Fruit fly (Drosophila melanogaster) whole organism, embryonic: ENCODE data around the gene trus.

Source experiments
- ATbp ChIP-seq: fragments of 200-800 bp; sonication (Bioruptor generic); optimal IDR thresholded peaks from 2 replicates; lab custom pipeline; 2017; ENCODE audit warnings: missing biosample characterization, mild to moderate bottlenecking, missing genetic modification characterization, missing genetic modification reagents
- Abd-B ChIP-seq: fragments of 200-800 bp; sonication (Bioruptor generic); optimal IDR thresholded peaks from 2 replicates; lab custom pipeline; 2018; ENCODE audit warnings: missing biosample characterization, mild to moderate bottlenecking, missing genetic modification characterization, moderate library complexity
- CG10209 ChIP-seq: fragments of 200-800 bp; sonication (Bioruptor generic); optimal IDR thresholded peaks from 3 replicates; lab custom pipeline; 2017; ENCODE audit warnings: missing biosample characterization, mild to moderate bottlenecking, missing genetic modification characterization, missing genetic modification reagents
- CG11093 ChIP-seq: fragments of 200-800 bp; sonication (Bioruptor generic); IDR thresholded peaks from 3 replicates; pipeline ENCODE4 v1.3.6; 2022; ENCODE audit warnings: missing biosample characterization, missing genetic modification characterization
- CG11723 ChIP-seq: fragments of 200-800 bp; sonication (Bioruptor generic); optimal IDR thresholded peaks from 2 replicates; lab custom pipeline; 2017; ENCODE audit warnings: missing biosample characterization, mild to moderate bottlenecking, missing genetic modification characterization
- CG13287 ChIP-seq: fragments of 200-800 bp; sonication (Bioruptor generic); IDR thresholded peaks from 2 replicates; pipeline ENCODE4 v1.3.6; 2022; ENCODE audit warnings: missing biosample characterization, missing genetic modification characterization; ENCODE audit not compliant: partially characterized antibody
- CG15601 ChIP-seq: fragments of 200-800 bp; sonication (Bioruptor generic); optimal IDR thresholded peaks from 3 replicates; lab custom pipeline; 2019; ENCODE audit warnings: missing biosample characterization, mild to moderate bottlenecking, missing genetic modification characterization, moderate library complexity
- CG17568 ChIP-seq: fragments of 200-800 bp; sonication (Bioruptor generic); optimal IDR thresholded peaks from 2 replicates; lab custom pipeline; 2018; ENCODE audit warnings: missing biosample characterization, mild to moderate bottlenecking, missing genetic modification characterization, moderate library complexity
- CG18764 ChIP-seq: fragments of 200-800 bp; sonication (Bioruptor generic); optimal IDR thresholded peaks from 3 replicates; lab custom pipeline; 2016; ENCODE audit warnings: missing biosample characterization, missing genetic modification characterization
- CG2120 ChIP-seq: fragments of 200-800 bp; sonication (Bioruptor generic); optimal IDR thresholded peaks from 3 replicates; lab custom pipeline; 2016; ENCODE audit warnings: missing biosample characterization, missing genetic modification characterization
- CG2129 ChIP-seq: fragments of 200-800 bp; sonication (Bioruptor generic); IDR thresholded peaks from 2 replicates; pipeline ENCODE4 v1.3.6; 2022; ENCODE audit warnings: missing biosample characterization, missing genetic modification characterization; ENCODE audit not compliant: partially characterized antibody
- CG2202 ChIP-seq: fragments of 200-800 bp; sonication (Bioruptor generic); optimal IDR thresholded peaks from 2 replicates; lab custom pipeline; 2018; ENCODE audit warnings: missing biosample characterization, mild to moderate bottlenecking, missing genetic modification characterization
- CG2712 ChIP-seq: fragments of 200-800 bp; optimal IDR thresholded peaks from 3 replicates; lab custom pipeline; 2019; ENCODE audit warnings: missing biosample characterization, mild to moderate bottlenecking, missing genetic modification characterization, moderate library complexity
- CG3065 ChIP-seq: fragments of 200-800 bp; sonication (Bioruptor generic); optimal IDR thresholded peaks from 2 replicates; lab custom pipeline; 2016; ENCODE audit warnings: missing biosample characterization, missing genetic modification characterization
- CG3995 ChIP-seq: fragments of 200-800 bp; sonication (Bioruptor generic); optimal IDR thresholded peaks from 3 replicates; lab custom pipeline; 2016; ENCODE audit warnings: missing biosample characterization, missing genetic modification characterization
- CG4854 ChIP-seq: fragments of 200-800 bp; sonication (Bioruptor generic); optimal IDR thresholded peaks from 2 replicates; lab custom pipeline; 2016; ENCODE audit warnings: missing biosample characterization, missing genetic modification characterization, inconsistent platforms
- CG7556 ChIP-seq: fragments of 200-800 bp; sonication (Bioruptor generic); optimal IDR thresholded peaks from 2 replicates; lab custom pipeline; 2017; ENCODE audit warnings: missing biosample characterization, mild to moderate bottlenecking, missing genetic modification characterization
- D19A ChIP-seq: fragments of 200-800 bp; optimal IDR thresholded peaks from 3 replicates; lab custom pipeline; 2019; ENCODE audit warnings: missing biosample characterization, mild to moderate bottlenecking, missing genetic modification characterization, moderate library complexity
- Dek ChIP-seq: fragments of 200-800 bp; sonication (Bioruptor generic); optimal IDR thresholded peaks from 3 replicates; lab custom pipeline; 2019; ENCODE audit warnings: missing biosample characterization, mild to moderate bottlenecking, missing genetic modification characterization, moderate library complexity
- Dip3 ChIP-seq: fragments of 200-800 bp; sonication (Bioruptor generic); optimal IDR thresholded peaks from 3 replicates; lab custom pipeline; 2016; ENCODE audit warnings: missing biosample characterization, missing genetic modification characterization
- Dref ChIP-seq: fragments of 200-800 bp; sonication (Bioruptor generic); IDR thresholded peaks from 2 replicates; pipeline ENCODE4 v1.3.6; 2022; ENCODE audit warnings: missing biosample characterization, missing genetic modification characterization
- HmgD ChIP-seq: fragments of 200-800 bp; sonication (Bioruptor generic); optimal IDR thresholded peaks from 3 replicates; lab custom pipeline; 2016; ENCODE audit warnings: missing biosample characterization, missing genetic modification characterization
- Hr39 ChIP-seq: fragments of >200 bp; optimal IDR thresholded peaks from 2 replicates; lab custom pipeline; 2017
- Hsf ChIP-seq: fragments of 200-800 bp; sonication (Bioruptor generic); optimal IDR thresholded peaks from 3 replicates; lab custom pipeline; 2016; ENCODE audit warnings: missing biosample characterization, missing genetic modification characterization
- MESR4 ChIP-seq: fragments of 200-800 bp; sonication (Bioruptor generic); optimal IDR thresholded peaks from 2 replicates; lab custom pipeline; 2018; ENCODE audit warnings: missing biosample characterization, mild to moderate bottlenecking, missing genetic modification characterization, moderate library complexity
- Med ChIP-seq: fragments of 200-800 bp; sonication (Bioruptor generic); peaks from one replicate; lab custom pipeline; 2016; ENCODE audit warnings: missing biosample characterization, missing genetic modification characterization, mild to moderate bottlenecking, inconsistent platforms, moderate library complexity
- Neu2 ChIP-seq: fragments of 200-800 bp; sonication (Bioruptor generic); optimal IDR thresholded peaks from 3 replicates; lab custom pipeline; 2016; ENCODE audit warnings: missing biosample characterization, missing genetic modification characterization, borderline replicate concordance
- Nf-YB ChIP-seq: fragments of 200-800 bp; sonication (Bioruptor generic); optimal IDR thresholded peaks from 3 replicates; lab custom pipeline; 2019; ENCODE audit warnings: missing biosample characterization, mild to moderate bottlenecking, missing genetic modification characterization, moderate library complexity
- Optix ChIP-seq: fragments of 200-800 bp; sonication (Bioruptor generic); IDR thresholded peaks from 3 replicates; pipeline ENCODE4 v1.3.6; 2022; ENCODE audit warnings: missing biosample characterization, missing genetic modification characterization
- Scr ChIP-seq: fragments of 200-800 bp; sonication (Bioruptor generic); IDR thresholded peaks from 2 replicates; pipeline ENCODE4 v1.3.6; 2022; ENCODE audit warnings: missing biosample characterization, missing genetic modification characterization; ENCODE audit not compliant: partially characterized antibody
- al ChIP-seq: fragments of 200-800 bp; sonication (Bioruptor generic); IDR thresholded peaks from 2 replicates; pipeline ENCODE4 v1.3.6; 2022; ENCODE audit warnings: missing biosample characterization, missing genetic modification characterization
- br ChIP-seq: fragments of >200 bp; optimal IDR thresholded peaks from 2 replicates; lab custom pipeline; 2017
- ci ChIP-seq: fragments of 200-800 bp; sonication (Bioruptor generic); IDR thresholded peaks from 3 replicates; pipeline ENCODE4 v1.3.6; 2022; ENCODE audit warnings: missing biosample characterization, missing genetic modification characterization
- crp ChIP-seq, 2 experiments: fragments of 200-800 bp; sonication (Bioruptor generic); optimal IDR thresholded peaks; 2 replicates in 1 of 2; 3 replicates in 1 of 2; lab custom pipeline; 2017; ENCODE audit warnings: missing biosample characterization in 2 of 2, missing genetic modification characterization in 2 of 2, mild to moderate bottlenecking in 1 of 2, moderate library complexity in 1 of 2
- fd96Cb ChIP-seq: fragments of 200-800 bp; sonication (Bioruptor generic); optimal IDR thresholded peaks from 2 replicates; lab custom pipeline; 2018; ENCODE audit warnings: missing biosample characterization, mild to moderate bottlenecking, missing genetic modification characterization, moderate library complexity
- grn ChIP-seq: fragments of 200-800 bp; sonication (Bioruptor generic); optimal IDR thresholded peaks from 3 replicates; lab custom pipeline; 2017; ENCODE audit warnings: missing biosample characterization, missing genetic modification characterization
- gsb ChIP-seq: fragments of 200-800 bp; sonication (Bioruptor generic); IDR thresholded peaks from 2 replicates; pipeline ENCODE4 v1.3.6; 2022; ENCODE audit warnings: missing biosample characterization, missing genetic modification characterization
- ham ChIP-seq: fragments of 200-800 bp; sonication (Bioruptor generic); IDR thresholded peaks from 2 replicates; pipeline ENCODE4 v1.3.6; 2022; ENCODE audit warnings: missing biosample characterization, missing genetic modification characterization
- hbn ChIP-seq: fragments of 200-800 bp; sonication (Bioruptor generic); IDR thresholded peaks from 2 replicates; pipeline ENCODE4 v1.3.6; 2022; ENCODE audit warnings: missing biosample characterization, missing genetic modification characterization; ENCODE audit not compliant: partially characterized antibody
- inv ChIP-seq: fragments of 200-800 bp; sonication (Bioruptor generic); IDR thresholded peaks from 2 replicates; pipeline ENCODE4 v1.3.6; 2022; ENCODE audit warnings: missing biosample characterization, missing genetic modification characterization; ENCODE audit not compliant: partially characterized antibody
- pan ChIP-seq, 4 experiments: fragments of >200 bp in 3 of 4; fragments of 200-800 bp in 1 of 4; sonication (Bioruptor generic) in 1 of 4; optimal IDR thresholded peaks in 3 of 4; IDR thresholded peaks in 1 of 4; 2 replicates each; pipeline versions ENCODE4 v1.3.6 to Lab custom; 2017 to 2022; ENCODE audit warnings: missing biosample characterization in 2 of 4, missing genetic modification characterization in 2 of 4, mixed read lengths in 1 of 4
- pita ChIP-seq: fragments of 200-800 bp; sonication (Bioruptor generic); optimal IDR thresholded peaks from 2 replicates; lab custom pipeline; 2017; ENCODE audit warnings: missing biosample characterization, mild to moderate bottlenecking, missing genetic modification characterization
- shn ChIP-seq: fragments of 200-800 bp; sonication (Bioruptor generic); optimal IDR thresholded peaks from 3 replicates; lab custom pipeline; 2016; ENCODE audit warnings: missing biosample characterization, missing genetic modification characterization
- sim ChIP-seq: fragments of 200-800 bp; sonication (Bioruptor generic); IDR thresholded peaks from 2 replicates; pipeline ENCODE4 v1.3.6; 2022; ENCODE audit warnings: missing biosample characterization, missing genetic modification characterization
- sr ChIP-seq: fragments of 200-800 bp; sonication (Bioruptor generic); IDR thresholded peaks from 3 replicates; pipeline ENCODE4 v1.3.6; 2022; ENCODE audit warnings: missing biosample characterization, missing genetic modification characterization
- stc ChIP-seq: fragments of 200-800 bp; sonication (Bioruptor generic); IDR thresholded peaks from 2 replicates; pipeline ENCODE4 v1.3.6; 2022; ENCODE audit warnings: missing biosample characterization, missing genetic modification characterization
- stwl ChIP-seq: fragments of 200-800 bp; sonication (Bioruptor generic); optimal IDR thresholded peaks from 3 replicates; lab custom pipeline; 2018; ENCODE audit warnings: missing biosample characterization, mild to moderate bottlenecking, missing genetic modification characterization, moderate library complexity
- ttk ChIP-seq: fragments of 200-800 bp; sonication (Bioruptor generic); IDR thresholded peaks from 2 replicates; pipeline ENCODE4 v2.1.2; 2022; ENCODE audit warnings: missing biosample characterization, missing genetic modification characterization
- tx ChIP-seq: fragments of 200-800 bp; sonication (Bioruptor generic); optimal IDR thresholded peaks from 2 replicates; lab custom pipeline; 2016; ENCODE audit warnings: missing biosample characterization, missing genetic modification characterization
- unc-4 ChIP-seq: fragments of 200-800 bp; sonication (Bioruptor generic); IDR thresholded peaks from 2 replicates; pipeline ENCODE4 v1.3.6; 2022; ENCODE audit warnings: missing biosample characterization, missing genetic modification characterization; ENCODE audit not compliant: partially characterized antibody

The trus gene

dm6 chr3R:12448889-12449314, 7.5 kb upstream of the trus start, which contains the start of gene CG18549 (continued):
- TF ChIP-seq gsb (GFP tag; lab: Robert Waterston, UW) (peak; percentile 100), CG11723 (peak; percentile 99), ttk (GFP tag; lab: Robert Waterston, UW) (peak; percentile 100), CG7556 (GFP tag; lab: Kevin White, UChicago) (peak; percentile 100), tx (peak; percentile 99), sim (GFP tag; lab: Robert Waterston, UW) (peak; percentile 100), CG18764 (peak; percentile 99), Neu2 (GFP tag; lab: Kevin White, UChicago) (peak; percentile 91), Dip3 (peak; percentile 99), CG2129 (GFP tag; lab: Robert Waterston, UW) (peak; percentile 62), CG2202 (peak; percentile 100), CG10209 (peak; percentile 100), pan (optimal IDR thresholded peaks at IDR 0.05; lab: Kevin White, UChicago) (no peak), pan (GFP tag; optimal IDR thresholded peaks at IDR 0.05 in 1 of 2, IDR thresholded peaks at IDR 0.05 in 1 of 2) (peak in 1 of 2 experiments; percentile 100), ham (peak; percentile 98), grn (peak; percentile 97), hbn (GFP tag; lab: Robert Waterston, UW) (peak; percentile 86), CG15601 (tag; lab: Kevin White, UChicago) (peak; percentile 99), MESR4 (GFP tag; lab: Kevin White, UChicago) (peak; percentile 97), crp (GFP tag; optimal IDR thresholded peaks at IDR 0.05; lab: Kevin White, UChicago) (peak; percentile 44 to 81), CG3995 (GFP tag; lab: Kevin White, UChicago) (peak; percentile 87), ATbp (GFP tag; lab: Kevin White, UChicago) (peak; percentile 100), al (GFP tag; lab: Robert Waterston, UW) (peak; percentile 99), Dek (tag; lab: Kevin White, UChicago) (peak; percentile 100), Hsf (peak; percentile 100), CG2712 (tag; lab: Kevin White, UChicago) (peak; percentile 100), Med (GFP tag; lab: Kevin White, UChicago) (peak; percentile 100), stwl (tag; lab: Kevin White, UChicago) (peak; percentile 95), stc (GFP tag; lab: Robert Waterston, UW) (peak; percentile 100), sr (GFP tag; lab: Robert Waterston, UW) (peak; percentile 99; the same call in 2 of the 3 replicates), HmgD (GFP tag; lab: Kevin White, UChicago) (peak; percentile 98), CG2120 (peak; percentile 100), Dref (GFP tag; lab: Robert Waterston, UW) (peak; percentile 82), Hr39 (no peak), CG4854 (GFP tag; lab: Kevin White, UChicago) (peak; percentile 99), br (lab: Kevin White, UChicago) (no peak), shn (GFP tag; lab: Kevin White, UChicago) (peak; percentile 99), CG11093 (GFP tag; lab: Robert Waterston, UW) (peak; percentile 100), D19A (tag; lab: Kevin White, UChicago) (peak; percentile 100), unc-4 (GFP tag; lab: Robert Waterston, UW) (peak; percentile 81), CG3065 (peak; percentile 99), Optix (peak; percentile 99), Scr (GFP tag; lab: Robert Waterston, UW) (peak; percentile 85), ci (GFP tag; lab: Robert Waterston, UW) (peak; percentile 100), Nf-YB (GFP tag; lab: Kevin White, UChicago) (peak; percentile 93), CG13287 (GFP tag; lab: Robert Waterston, UW) (peak; percentile 88), inv (peak; percentile 68), Abd-B (GFP tag; lab: Kevin White, UChicago) (peak; percentile 100), pita (GFP tag; lab: Kevin White, UChicago) (no peak), CG17568 (GFP tag; lab: Kevin White, UChicago) (peak; percentile 100), fd96Cb (tag; lab: Kevin White, UChicago) (peak; percentile 100)
